Fruit fly (Drosophila melanogaster): ENCODE data around the gene CG43092.

Gene CG43092

dm6 chr3R:22724149-22724973 is 45.1 kb downstream of the CG43092 start, which contains the start of gene Irp-1A (continued):
- peak in 1 of 2 experiments; percentile 7 for TF ChIP-seq crp (GFP tag; optimal IDR thresholded peaks at IDR 0.05)
- TF ChIP-seq nerfin-1 (tag; optimal IDR thresholded peaks at IDR 0.05) = peak; percentile 66
- TF ChIP-seq CG6654 (GFP tag; optimal IDR thresholded peaks at IDR 0.05) = no peak
- peak; percentile 73 for TF ChIP-seq CG17385 (GFP tag; optimal IDR thresholded peaks at IDR 0.05)
- peak; percentile 86 for TF ChIP-seq Rfx (GFP tag; IDR thresholded peaks at IDR 0.05)
- TF ChIP-seq Hr78 (GFP tag; optimal IDR thresholded peaks at IDR 0.05) = peak in 1 of 2 experiments; percentile 23
- peak; percentile 61 for TF ChIP-seq CG8290 (GFP tag; optimal IDR thresholded peaks at IDR 0.05)
- peak in 1 of 2 experiments; percentile 83 for TF ChIP-seq CG8290 (tag; optimal IDR thresholded peaks at IDR 0.05)
- TF ChIP-seq CG12071 (GFP tag; optimal IDR thresholded peaks at IDR 0.05) = no peak
- TF ChIP-seq Dek (tag; optimal IDR thresholded peaks at IDR 0.05) = peak; percentile 80
- TF ChIP-seq wdn (GFP tag; IDR thresholded peaks at IDR 0.05) = peak; percentile 74
- peak; percentile 16 for TF ChIP-seq CG18011 (GFP tag; optimal IDR thresholded peaks at IDR 0.05)
- peak; percentile 54 for TF ChIP-seq CrebB (tag; optimal IDR thresholded peaks at IDR 0.05)
- TF ChIP-seq CG6272 (GFP tag; IDR thresholded peaks at IDR 0.05) = peak; percentile 61
- no peak for TF ChIP-seq seq (GFP tag; IDR thresholded peaks at IDR 0.05)
- TF ChIP-seq ab (GFP tag; optimal IDR thresholded peaks at IDR 0.05) = no peak
- TF ChIP-seq CG7928 (GFP tag; optimal IDR thresholded peaks at IDR 0.05) = peak; percentile 12
- TF ChIP-seq HmgZ (tag; optimal IDR thresholded peaks at IDR 0.05) = peak; percentile 76
- TF ChIP-seq run (tag; optimal IDR thresholded peaks at IDR 0.05) = peak; percentile 67
- TF ChIP-seq repo (GFP tag; optimal IDR thresholded peaks at IDR 0.05) = no peak
- TF ChIP-seq CG9609 (GFP tag; optimal IDR thresholded peaks at IDR 0.05) = peak; percentile 23
- TF ChIP-seq Spps (tag; optimal IDR thresholded peaks at IDR 0.05) = peak; percentile 62
- TF ChIP-seq tap (tag; optimal IDR thresholded peaks at IDR 0.05) = peak; percentile 77
- TF ChIP-seq grn (GFP tag; optimal IDR thresholded peaks at IDR 0.05) = no peak
- TF ChIP-seq CG10462 (GFP tag; optimal IDR thresholded peaks at IDR 0.05) = peak; percentile 31
- TF ChIP-seq maf-S (GFP tag; optimal IDR thresholded peaks at IDR 0.05) = no peak
- TF ChIP-seq bbx (GFP tag; IDR thresholded peaks at IDR 0.05; ENCODE audit: partially characterized antibody) = peak; percentile 82
- TF ChIP-seq CG10654 (GFP tag; optimal IDR thresholded peaks at IDR 0.05) = peak; percentile 49
- TF ChIP-seq Poxn (GFP tag; IDR thresholded peaks at IDR 0.05) = no peak
- TF ChIP-seq GATAe (GFP tag; conservative IDR thresholded peaks at IDR 0.05) = peak; percentile 35; the same call in 1 of the 2 replicates
- TF ChIP-seq CG4424 (GFP tag; optimal IDR thresholded peaks at IDR 0.05) = peak; percentile 74
- TF ChIP-seq CG31365 (tag; optimal IDR thresholded peaks at IDR 0.05) = no peak
- peak; percentile 64 for TF ChIP-seq CG32772 (GFP tag; IDR thresholded peaks at IDR 0.05)
- TF ChIP-seq CG17361 (GFP tag; IDR thresholded peaks at IDR 0.05) = peak; percentile 87
- TF ChIP-seq luna (GFP tag; optimal IDR thresholded peaks at IDR 0.05) = no peak
- TF ChIP-seq CG3726 (GFP tag; IDR thresholded peaks at IDR 0.05) = no peak
- TF ChIP-seq az2 (GFP tag; optimal IDR thresholded peaks at IDR 0.05) = peak; percentile 60
- TF ChIP-seq pan (optimal IDR thresholded peaks at IDR 0.05) = no peak
- peak in 1 of 2 experiments; percentile 84 for TF ChIP-seq pan (GFP tag; optimal IDR thresholded peaks at IDR 0.05 in 1 of 2, IDR thresholded peaks at IDR 0.05 in 1 of 2)
- peak; percentile 76 for TF ChIP-seq CG8388 (GFP tag; optimal IDR thresholded peaks at IDR 0.05)
- TF ChIP-seq ttk (GFP tag; IDR thresholded peaks at IDR 0.05) = peak; percentile 74
- TF ChIP-seq CG1832 (GFP tag; optimal IDR thresholded peaks at IDR 0.05) = no peak
- peak; percentile 76; the same call in 2 of the 3 replicates for TF ChIP-seq Dbx (GFP tag; IDR thresholded peaks at IDR 0.05)
- TF ChIP-seq Dip2 (GFP tag; IDR thresholded peaks at IDR 0.05) = no peak
- peak; percentile 66 for TF ChIP-seq CG6683 (GFP tag; optimal IDR thresholded peaks at IDR 0.05)
- TF ChIP-seq ap (GFP tag; IDR thresholded peaks at IDR 0.05) = peak; percentile 58
- TF ChIP-seq CG17612 (GFP tag; IDR thresholded peaks at IDR 0.05) = 0 out of 2 replicates have a peak, but pooled peaks have one; percentile 22
- TF ChIP-seq fd102C (GFP tag; optimal IDR thresholded peaks at IDR 0.05) = no peak
- TF ChIP-seq Lhr (GFP tag; optimal IDR thresholded peaks at IDR 0.05) = peak; percentile 47

All from whole organism, embryonic.